Worm (Caenorhabditis elegans): ENCODE results near the gene W03B1.5.

Gene W03B1.5

ce11 chrIV:4390438-4390894 is 42.2 kb downstream of the W03B1.5 start, which contains the start of the genes rpl-7A and set-21 (continued):
- TF ChIP-seq eyg-1 (tag; optimal IDR thresholded peaks at IDR 0.05) (no peak), ceh-22 (tag; optimal IDR thresholded peaks at IDR 0.05) (no peak), hlh-6 (tag; optimal IDR thresholded peaks at IDR 0.05) (no peak), nhr-11 (tag; optimal IDR thresholded peaks at IDR 0.05) (no peak), fkh-10 (GFP tag; optimal IDR thresholded peaks at IDR 0.05) (no peak), F13H6.1 (tag; optimal IDR thresholded peaks at IDR 0.05) (peak; percentile 14), ceh-19 (GFP tag; optimal IDR thresholded peaks at IDR 0.05) (peak; percentile 1), madf-2 (tag; optimal IDR thresholded peaks at IDR 0.05) (peak; percentile 64), sox-4 (tag; optimal IDR thresholded peaks at IDR 0.05) (no peak), unc-86 (tag; optimal IDR thresholded peaks at IDR 0.05) (peak; percentile 71), npax-4 (tag; optimal IDR thresholded peaks at IDR 0.05) (no peak)

- TF ChIP-seq ceh-45 (GFP tag; IDR thresholded peaks at IDR 0.05) (no peak), syd-9 (tag; optimal IDR thresholded peaks at IDR 0.05) (no peak), ceh-19 (GFP tag; optimal IDR thresholded peaks at IDR 0.05) (no peak), madf-2 (tag; optimal IDR thresholded peaks at IDR 0.05) (no peak), ahr-1 (tag; optimal IDR thresholded peaks at IDR 0.05) (no peak)
Observed at ce11 chrIV:4393488-4393887, 45.2 kb downstream of the W03B1.5 start.

ce11 chrIV:4393942-4394460 is 45.8 kb downstream of the W03B1.5 start, which contains the start of gene ell-1:
ell-1 (plus strand) TSS chrIV:4394410.
- TF ChIP-seq ttx-3 (tag; optimal IDR thresholded peaks at IDR 0.05) (no peak), C08G9.2 (tag; optimal IDR thresholded peaks at IDR 0.05) (peak; percentile 11)

ce11 chrIV:4395555-4395954 is 47.3 kb downstream of the W03B1.5 start:
- TF ChIP-seq ceh-6 (GFP tag; optimal IDR thresholded peaks at IDR 0.05) = no peak
- no peak for TF ChIP-seq ceh-34 (tag; optimal IDR thresholded peaks at IDR 0.05)
- no peak for TF ChIP-seq zip-5 (tag; optimal IDR thresholded peaks at IDR 0.05)
- no peak for TF ChIP-seq hlh-13 (GFP tag; optimal IDR thresholded peaks at IDR 0.05)
- no peak for TF ChIP-seq unc-3 (GFP tag; conservative IDR thresholded peaks at IDR 0.05)
- no peak for TF ChIP-seq unc-3 (tag; optimal IDR thresholded peaks at IDR 0.05)

ce11 chrIV:4396052-4396821 is 48.0 kb downstream of the W03B1.5 start:
- TF ChIP-seq dve-1 (tag; optimal IDR thresholded peaks at IDR 0.05) (no peak), ceh-34 (tag; optimal IDR thresholded peaks at IDR 0.05) (peak; percentile 95), ttx-3 (tag; optimal IDR thresholded peaks at IDR 0.05) (no peak), C38D4.7 (GFP tag; optimal IDR thresholded peaks at IDR 0.05) (no peak), ceh-18 (tag; optimal IDR thresholded peaks at IDR 0.05) (no peak), sox-2 (GFP tag; IDR thresholded peaks at IDR 0.05) (no peak), rnt-1 (tag; optimal IDR thresholded peaks at IDR 0.05) (no peak)

ce11 chrIV:4397111-4397510 is 48.9 kb downstream of the W03B1.5 start:
- TF ChIP-seq unc-86 (tag; optimal IDR thresholded peaks at IDR 0.05) (no peak), ztf-16 (tag; optimal IDR thresholded peaks at IDR 0.05) (no peak), ceh-34 (tag; optimal IDR thresholded peaks at IDR 0.05) (no peak), ceh-19 (GFP tag; optimal IDR thresholded peaks at IDR 0.05) (no peak), mec-3 (tag; optimal IDR thresholded peaks at IDR 0.05; ENCODE audit: borderline replicate concordance) (no peak), C38D4.7 (GFP tag; optimal IDR thresholded peaks at IDR 0.05) (no peak), pqm-1 (tag; optimal IDR thresholded peaks at IDR 0.05) (no peak), ceh-2 (tag; optimal IDR thresholded peaks at IDR 0.05) (no peak)

Data from whole organism, late embryonic.